Worm (Caenorhabditis elegans) whole organism, L1 larva: ENCODE data around the gene ZK673.5.

Experiments
- C16A3.4 ChIP-seq: fragments of 150-350 bp; optimal IDR thresholded peaks from 2 replicates; lab custom pipeline; 2014; ENCODE audit warnings: missing biosample characterization, missing genetic modification characterization
- C34B4.2 ChIP-seq: sonication (generic microtip); optimal IDR thresholded peaks from 2 replicates; lab custom pipeline; 2017; ENCODE audit warnings: mild to moderate bottlenecking, missing genetic modification characterization, missing compliant biosample characterization
- F16B12.6 ChIP-seq: fragments of 150-350 bp; optimal IDR thresholded peaks from 2 replicates; lab custom pipeline; 2014; ENCODE audit warnings: missing biosample characterization, missing genetic modification characterization
- aha-1 ChIP-seq: fragments of 150-350 bp; optimal IDR thresholded peaks from 2 replicates; lab custom pipeline; 2014; ENCODE audit warnings: missing biosample characterization, missing genetic modification characterization
- alr-1 ChIP-seq: fragments of 200-800 bp; sonication (Bioruptor generic); optimal IDR thresholded peaks from 2 replicates; lab custom pipeline; 2018; ENCODE audit warnings: borderline replicate concordance, mild to moderate bottlenecking, missing genetic modification characterization, missing compliant biosample characterization
- blmp-1 ChIP-seq: fragments of 150-350 bp; optimal IDR thresholded peaks from 2 replicates; lab custom pipeline; 2014; ENCODE audit warnings: missing biosample characterization, missing genetic modification characterization
- ceh-8 ChIP-seq: fragments of 200-800 bp; sonication (Bioruptor generic); optimal IDR thresholded peaks from 2 replicates; lab custom pipeline; 2018; ENCODE audit warnings: mild to moderate bottlenecking, missing genetic modification characterization, moderate library complexity, missing compliant biosample characterization
- ceh-88 ChIP-seq: fragments of 200-800 bp; sonication (Bioruptor generic); IDR thresholded peaks from 2 replicates; pipeline ENCODE4 v1.3.6; 2022; ENCODE audit warnings: missing genetic modification characterization, missing compliant biosample characterization
- ceh-90 ChIP-seq: sonication (generic microtip); optimal IDR thresholded peaks from 2 replicates; lab custom pipeline; 2016; ENCODE audit warnings: missing genetic modification characterization, missing compliant biosample characterization
- ces-1 ChIP-seq: fragments of 150-350 bp; optimal IDR thresholded peaks from 2 replicates; lab custom pipeline; 2014; ENCODE audit warnings: missing biosample characterization, missing genetic modification reagents, missing genetic modification characterization
- dpl-1 ChIP-seq, 3 experiments: fragments of 150-350 bp in 2 of 3; sonication (generic microtip) in 1 of 3; optimal IDR thresholded peaks; 2 replicates each; lab custom pipeline; 2014 to 2017; ENCODE audit warnings: missing biosample characterization in 3 of 3, missing genetic modification characterization in 3 of 3, missing genetic modification reagents in 3 of 3
- dsc-1 ChIP-seq: sonication (generic microtip); optimal IDR thresholded peaks from 2 replicates; lab custom pipeline; 2016; ENCODE audit warnings: mild to moderate bottlenecking, missing genetic modification characterization, missing compliant biosample characterization
- egl-27 ChIP-seq, 2 experiments: fragments of 150-350 bp in 1 of 2; sonication (generic microtip); optimal IDR thresholded peaks; 3 replicates each; lab custom pipeline; 2017 to 2018; ENCODE audit warnings: missing biosample characterization in 2 of 2, missing genetic modification characterization in 2 of 2, missing genetic modification reagents in 2 of 2
- elt-2 ChIP-seq: sonication (generic microtip); optimal IDR thresholded peaks from 2 replicates; lab custom pipeline; 2016; ENCODE audit warnings: missing genetic modification characterization, mild to moderate bottlenecking, inconsistent platforms, missing compliant biosample characterization, missing genetic modification reagents
- elt-3 ChIP-seq, 6 experiments: fragments of 150-350 bp in 1 of 6; sonication (generic microtip); optimal IDR thresholded peaks; 2 replicates each; lab custom pipeline; 2017 to 2018; ENCODE audit warnings: missing biosample characterization in 6 of 6, missing genetic modification characterization in 6 of 6, inconsistent platforms in 1 of 6
- fkh-10 ChIP-seq: sonication (generic microtip); optimal IDR thresholded peaks from 2 replicates; lab custom pipeline; 2017; ENCODE audit warnings: missing biosample characterization, missing genetic modification reagents, missing genetic modification characterization
- fkh-4 ChIP-seq: sonication (generic microtip); optimal IDR thresholded peaks from 2 replicates; lab custom pipeline; 2016; ENCODE audit warnings: missing compliant biosample characterization, missing genetic modification characterization, borderline replicate concordance
- fkh-8 ChIP-seq: sonication (generic microtip); optimal IDR thresholded peaks from 2 replicates; lab custom pipeline; 2016; ENCODE audit warnings: mild to moderate bottlenecking, missing genetic modification characterization, missing compliant biosample characterization
- hlh-4 ChIP-seq: sonication (generic microtip); optimal IDR thresholded peaks from 2 replicates; lab custom pipeline; 2016; ENCODE audit warnings: mild to moderate bottlenecking, missing genetic modification characterization, missing compliant biosample characterization
- hpl-2 ChIP-seq: fragments of 150-350 bp; optimal IDR thresholded peaks from 2 replicates; lab custom pipeline; 2014; ENCODE audit warnings: missing biosample characterization, missing genetic modification reagents, missing genetic modification characterization
- irx-1 ChIP-seq: sonication (generic microtip); optimal IDR thresholded peaks from 2 replicates; lab custom pipeline; 2016; ENCODE audit warnings: missing genetic modification characterization, missing compliant biosample characterization
- lin-15B ChIP-seq: fragments of 150-350 bp; sonication (generic microtip); optimal IDR thresholded peaks from 3 replicates; lab custom pipeline; 2014; ENCODE audit warnings: missing biosample characterization, missing genetic modification characterization
- lir-3 ChIP-seq: sonication (generic microtip); optimal IDR thresholded peaks from 2 replicates; lab custom pipeline; 2016; ENCODE audit warnings: mild to moderate bottlenecking, missing genetic modification characterization, moderate library complexity, missing compliant biosample characterization; ENCODE audit not compliant: poor library complexity
- lsy-2 ChIP-seq, 2 experiments: fragments of 150-350 bp; optimal IDR thresholded peaks; 2 replicates each; lab custom pipeline; 2014; ENCODE audit warnings: missing biosample characterization in 2 of 2, missing genetic modification characterization in 2 of 2
- mdl-1 ChIP-seq, 2 experiments: fragments of 150-350 bp; optimal IDR thresholded peaks; 2 replicates each; lab custom pipeline; 2014 to 2017; ENCODE audit warnings: missing biosample characterization in 2 of 2, missing genetic modification characterization in 2 of 2, inconsistent platforms in 1 of 2
- mef-2 ChIP-seq: fragments of 150-350 bp; optimal IDR thresholded peaks from 2 replicates; lab custom pipeline; 2014; ENCODE audit warnings: missing biosample characterization, missing genetic modification characterization
- mep-1 ChIP-seq: fragments of 150-350 bp; optimal IDR thresholded peaks from 2 replicates; lab custom pipeline; 2014; ENCODE audit warnings: missing biosample characterization, missing genetic modification characterization
- nhr-12 ChIP-seq: sonication (generic microtip); optimal IDR thresholded peaks from 2 replicates; lab custom pipeline; 2017; ENCODE audit warnings: missing biosample characterization, missing genetic modification characterization
- nhr-20 ChIP-seq: sonication (generic microtip); optimal IDR thresholded peaks from 2 replicates; lab custom pipeline; 2016; ENCODE audit warnings: mild to moderate bottlenecking, missing genetic modification characterization, missing compliant biosample characterization
- nhr-28 ChIP-seq: fragments of 150-350 bp; optimal IDR thresholded peaks from 2 replicates; lab custom pipeline; 2014; ENCODE audit warnings: missing biosample characterization, missing genetic modification characterization
- nhr-71 ChIP-seq: sonication (generic microtip); optimal IDR thresholded peaks from 2 replicates; lab custom pipeline; 2016; ENCODE audit warnings: mild to moderate bottlenecking, missing genetic modification characterization, moderate library complexity, missing compliant biosample characterization
- nhr-76 ChIP-seq: sonication (generic microtip); optimal IDR thresholded peaks from 2 replicates; lab custom pipeline; 2017; ENCODE audit warnings: missing biosample characterization, missing genetic modification characterization
- nhr-77 ChIP-seq: fragments of 150-350 bp; optimal IDR thresholded peaks from 2 replicates; lab custom pipeline; 2014; ENCODE audit warnings: missing biosample characterization, missing genetic modification characterization
- nhr-84 ChIP-seq: sonication (generic microtip); optimal IDR thresholded peaks from 2 replicates; lab custom pipeline; 2017; ENCODE audit warnings: missing biosample characterization, missing genetic modification characterization
- nhr-85 ChIP-seq: sonication (generic microtip); peaks from one replicate; lab custom pipeline; 2016; ENCODE audit warnings: missing genetic modification characterization, inconsistent platforms, missing compliant biosample characterization
- nhr-90 ChIP-seq: sonication (generic microtip); optimal IDR thresholded peaks from 2 replicates; lab custom pipeline; 2016; ENCODE audit warnings: mild to moderate bottlenecking, missing genetic modification characterization, missing compliant biosample characterization; ENCODE audit not compliant: poor library complexity
- pag-3 ChIP-seq: sonication (generic microtip); optimal IDR thresholded peaks from 2 replicates; lab custom pipeline; 2017; ENCODE audit warnings: missing genetic modification characterization, mild to moderate bottlenecking, missing compliant biosample characterization, antibody characterized with exemption, borderline replicate concordance; ENCODE audit not compliant: insufficient read depth
- pax-3 ChIP-seq: fragments of 200-800 bp; sonication (Bioruptor generic); optimal IDR thresholded peaks from 2 replicates; lab custom pipeline; 2018; ENCODE audit warnings: mild to moderate bottlenecking, missing genetic modification characterization, moderate library complexity, missing compliant biosample characterization
- rnt-1 ChIP-seq: sonication (generic microtip); optimal IDR thresholded peaks from 2 replicates; lab custom pipeline; 2016; ENCODE audit warnings: mild to moderate bottlenecking, missing genetic modification characterization, moderate library complexity, missing compliant biosample characterization
- snu-23 ChIP-seq: sonication (generic microtip); optimal IDR thresholded peaks from 2 replicates; lab custom pipeline; 2016; ENCODE audit warnings: missing genetic modification characterization, missing compliant biosample characterization
- sup-37 ChIP-seq: fragments of 200-800 bp; sonication (Bioruptor generic); optimal IDR thresholded peaks from 2 replicates; lab custom pipeline; 2018; ENCODE audit warnings: mild to moderate bottlenecking, missing genetic modification characterization, missing compliant biosample characterization
- swsn-7 ChIP-seq: sonication (generic microtip); optimal IDR thresholded peaks from 2 replicates; lab custom pipeline; 2016; ENCODE audit warnings: missing genetic modification characterization, missing compliant biosample characterization
- tlp-1 ChIP-seq: fragments of 150-350 bp; optimal IDR thresholded peaks from 2 replicates; lab custom pipeline; 2014; ENCODE audit warnings: missing biosample characterization, missing genetic modification characterization
- unc-130 ChIP-seq: fragments of 150-350 bp; optimal IDR thresholded peaks from 2 replicates; lab custom pipeline; 2017; ENCODE audit warnings: missing biosample characterization, missing genetic modification characterization, inconsistent platforms
- unc-30 ChIP-seq: sonication (generic microtip); optimal IDR thresholded peaks from 2 replicates; lab custom pipeline; 2017; ENCODE audit warnings: missing biosample characterization, missing genetic modification characterization
- unc-62 ChIP-seq: fragments of 150-350 bp; optimal IDR thresholded peaks from 2 replicates; lab custom pipeline; 2014; ENCODE audit warnings: missing biosample characterization, missing genetic modification reagents, missing genetic modification characterization
- unc-98 ChIP-seq: fragments of 200-800 bp; sonication (Bioruptor generic); IDR thresholded peaks from 2 replicates; pipeline ENCODE4 v1.3.6; 2022; ENCODE audit warnings: missing genetic modification characterization, missing compliant biosample characterization
- xbp-1 ChIP-seq: sonication (generic microtip); optimal IDR thresholded peaks from 2 replicates; lab custom pipeline; 2016; ENCODE audit warnings: missing genetic modification characterization, missing compliant biosample characterization
- zag-1 ChIP-seq: fragments of 150-350 bp; optimal IDR thresholded peaks from 2 replicates; lab custom pipeline; 2014; ENCODE audit warnings: missing biosample characterization, missing genetic modification characterization
- zip-4 ChIP-seq: fragments of 200-800 bp; sonication (Bioruptor generic); optimal IDR thresholded peaks from 2 replicates; lab custom pipeline; 2018; ENCODE audit warnings: mild to moderate bottlenecking, missing genetic modification characterization, moderate library complexity, missing compliant biosample characterization
- ztf-11 ChIP-seq, 2 experiments: sonication (generic microtip); optimal IDR thresholded peaks; 2 replicates each; lab custom pipeline; 2016 to 2017; ENCODE audit warnings: missing genetic modification characterization in 2 of 2, missing biosample characterization in 1 of 2, missing compliant biosample characterization in 1 of 2
- ztf-4 ChIP-seq: fragments of 150-350 bp; optimal IDR thresholded peaks from 2 replicates; lab custom pipeline; 2014; ENCODE audit warnings: missing biosample characterization, missing genetic modification characterization

ZK673.5 gene

ce11 chrII:10502491-10503063 is 41.3 kb downstream of the ZK673.5 start, which contains the start of gene myrf-1 (continued):
- no peak for TF ChIP-seq unc-30 (tag; lab: Kevin White, UChicago)
- TF ChIP-seq nhr-28: no peak
- TF ChIP-seq xbp-1 (tag; lab: Kevin White, UChicago): peak; percentile 70
- no peak for TF ChIP-seq fkh-4 (tag; lab: Kevin White, UChicago)
- no peak for TF ChIP-seq tlp-1 (tag; lab: Kevin White, UChicago)
- peak; percentile 66 for TF ChIP-seq elt-2 (tag; lab: Kevin White, UChicago)
- peak in 2 of 3 experiments; percentile 37 to 55 for TF ChIP-seq dpl-1 (GFP tag; optimal IDR thresholded peaks at IDR 0.05; lab: Kevin White, UChicago)
- peak; percentile 10 for TF ChIP-seq mef-2
- TF ChIP-seq zag-1: no peak
- peak; percentile 73 for TF ChIP-seq blmp-1
- no peak for TF ChIP-seq ceh-88 (GFP tag; lab: Robert Waterston, UW)
- no peak for TF ChIP-seq unc-98 (GFP tag; lab: Robert Waterston, UW)
- TF ChIP-seq egl-27 (tag; optimal IDR thresholded peaks at IDR 0.05; lab: Kevin White, UChicago): peak; percentile 32 to 41
- TF ChIP-seq mep-1 (tag; lab: Kevin White, UChicago): peak; percentile 73
- peak; percentile 85 for TF ChIP-seq nhr-20 (tag; lab: Kevin White, UChicago)
- peak; percentile 66 for TF ChIP-seq fkh-10 (GFP tag; lab: Kevin White, UChicago)
- TF ChIP-seq ceh-90 (tag; lab: Kevin White, UChicago): no peak
- no peak for TF ChIP-seq unc-62 (GFP tag; lab: Kevin White, UChicago)
- peak in 1 of 6 experiments; percentile 9 for TF ChIP-seq elt-3 (tag; optimal IDR thresholded peaks at IDR 0.05; lab: Kevin White, UChicago)
- TF ChIP-seq aha-1 (tag; lab: Kevin White, UChicago): peak; percentile 21
- peak; percentile 88 for TF ChIP-seq snu-23 (GFP tag; lab: Kevin White, UChicago)
- peak; percentile 73 for TF ChIP-seq nhr-90 (tag; lab: Kevin White, UChicago)
- TF ChIP-seq pax-3 (tag; lab: Kevin White, UChicago): peak; percentile 37
- no peak for TF ChIP-seq hlh-4 (tag; lab: Kevin White, UChicago)
- no peak for TF ChIP-seq sup-37 (GFP tag; lab: Kevin White, UChicago)
- no peak for TF ChIP-seq ces-1 (GFP tag; lab: Kevin White, UChicago)
- TF ChIP-seq ztf-11 (tag; optimal IDR thresholded peaks at IDR 0.05; lab: Kevin White, UChicago): peak in 1 of 2 experiments; percentile 75
- TF ChIP-seq nhr-76 (tag; lab: Kevin White, UChicago): no peak
- TF ChIP-seq C34B4.2 (tag; lab: Kevin White, UChicago): no peak
- peak; percentile 77 for TF ChIP-seq dsc-1 (tag; lab: Kevin White, UChicago)
- TF ChIP-seq C16A3.4 (tag; lab: Kevin White, UChicago): peak; percentile 65
- TF ChIP-seq swsn-7 (tag; lab: Kevin White, UChicago): peak; percentile 89
- TF ChIP-seq nhr-77 (tag; lab: Kevin White, UChicago): peak; percentile 75
- TF ChIP-seq mdl-1 (tag; optimal IDR thresholded peaks at IDR 0.05; lab: Kevin White, UChicago): peak in 1 of 2 experiments; percentile 83
- peak; percentile 91 for TF ChIP-seq nhr-71
- TF ChIP-seq nhr-12 (tag; lab: Kevin White, UChicago): no peak
- TF ChIP-seq lin-15B (tag; lab: Kevin White, UChicago): peak; percentile 15
- peak; percentile 66 for TF ChIP-seq irx-1 (tag; lab: Kevin White, UChicago)
- TF ChIP-seq F16B12.6 (tag; lab: Kevin White, UChicago): peak; percentile 13
- peak; percentile 58 for TF ChIP-seq lir-3 (tag; lab: Kevin White, UChicago)
- TF ChIP-seq nhr-85 (tag; lab: Kevin White, UChicago): peak; percentile 99
- peak; percentile 70 for TF ChIP-seq unc-130 (tag; lab: Kevin White, UChicago)
- peak; percentile 68 to 76 for TF ChIP-seq lsy-2 (tag; optimal IDR thresholded peaks at IDR 0.05; lab: Kevin White, UChicago)
- no peak for TF ChIP-seq nhr-84 (tag; lab: Kevin White, UChicago)
- peak; percentile 80 for TF ChIP-seq ztf-4 (tag; lab: Kevin White, UChicago)
- peak; percentile 82 for TF ChIP-seq rnt-1 (tag; lab: Kevin White, UChicago)
- TF ChIP-seq zip-4 (GFP tag; lab: Kevin White, UChicago): peak; percentile 36
- TF ChIP-seq fkh-8 (tag; lab: Kevin White, UChicago): peak; percentile 90
- TF ChIP-seq alr-1 (tag; lab: Kevin White, UChicago): no peak
- TF ChIP-seq pag-3 (tag; lab: Kevin White, UChicago): peak; percentile 72
- peak; percentile 85 for TF ChIP-seq ceh-8 (GFP tag; lab: Kevin White, UChicago)
- no peak for TF ChIP-seq hpl-2 (GFP tag; lab: Kevin White, UChicago)
